Worm (Caenorhabditis elegans) whole organism, late embryonic: ENCODE data around the gene grl-9.

Experiments
- K02D7.2 ChIP-seq: sonication (generic microtip); optimal IDR thresholded peaks from 2 replicates; lab custom pipeline; 2017; ENCODE audit warnings: mild to moderate bottlenecking, missing genetic modification characterization, missing compliant biosample characterization
- K09A11.1 ChIP-seq: sonication (generic microtip); optimal IDR thresholded peaks from 2 replicates; lab custom pipeline; 2017; ENCODE audit warnings: antibody characterized with exemption, mild to moderate bottlenecking, missing genetic modification characterization, missing compliant biosample characterization; ENCODE audit not compliant: insufficient read depth
- T23F11.4 ChIP-seq: fragments of 200-800 bp; sonication (Bioruptor generic); optimal IDR thresholded peaks from 2 replicates; lab custom pipeline; 2018; ENCODE audit warnings: mild to moderate bottlenecking, missing genetic modification characterization, missing compliant biosample characterization
- Y22D7AL.16 ChIP-seq: sonication (generic microtip); optimal IDR thresholded peaks from 2 replicates; lab custom pipeline; 2016; ENCODE audit warnings: missing genetic modification characterization, missing compliant biosample characterization
- ahr-1 ChIP-seq: sonication (generic microtip); optimal IDR thresholded peaks from 2 replicates; lab custom pipeline; 2016; ENCODE audit warnings: missing genetic modification characterization, missing compliant biosample characterization
- ceh-18 ChIP-seq: sonication (generic microtip); optimal IDR thresholded peaks from 2 replicates; lab custom pipeline; 2016; ENCODE audit warnings: missing genetic modification characterization, missing compliant biosample characterization
- ceh-19 ChIP-seq: fragments of 200-800 bp; sonication (Bioruptor generic); optimal IDR thresholded peaks from 2 replicates; lab custom pipeline; 2018; ENCODE audit warnings: mild to moderate bottlenecking, missing genetic modification characterization, missing compliant biosample characterization
- ceh-2 ChIP-seq: sonication (generic microtip); optimal IDR thresholded peaks from 2 replicates; lab custom pipeline; 2016; ENCODE audit warnings: missing genotype, missing genetic modification characterization, missing compliant biosample characterization
- ceh-24 ChIP-seq: sonication (generic microtip); optimal IDR thresholded peaks from 2 replicates; lab custom pipeline; 2016; ENCODE audit warnings: mild to moderate bottlenecking, missing genetic modification characterization, missing compliant biosample characterization
- ceh-31 ChIP-seq: sonication (generic microtip); optimal IDR thresholded peaks from 2 replicates; lab custom pipeline; 2016; ENCODE audit warnings: missing genetic modification characterization, missing compliant biosample characterization
- ceh-34 ChIP-seq: sonication (generic microtip); optimal IDR thresholded peaks from 2 replicates; lab custom pipeline; 2016; ENCODE audit warnings: mild to moderate bottlenecking, missing genetic modification characterization, missing compliant biosample characterization
- ceh-6 ChIP-seq: fragments of 200-800 bp; sonication (Bioruptor generic); optimal IDR thresholded peaks from 2 replicates; lab custom pipeline; 2018; ENCODE audit warnings: mild to moderate bottlenecking, missing genetic modification characterization, missing compliant biosample characterization
- ceh-9 ChIP-seq: sonication (generic microtip); optimal IDR thresholded peaks from 2 replicates; lab custom pipeline; 2016; ENCODE audit warnings: mild to moderate bottlenecking, missing genetic modification characterization, inconsistent platforms, missing compliant biosample characterization
- dve-1 ChIP-seq: sonication (generic microtip); optimal IDR thresholded peaks from 2 replicates; lab custom pipeline; 2017; ENCODE audit warnings: antibody characterized with exemption, mild to moderate bottlenecking, missing genetic modification characterization, missing compliant biosample characterization
- elt-2 ChIP-seq: sonication (generic microtip); optimal IDR thresholded peaks from 2 replicates; lab custom pipeline; 2016; ENCODE audit warnings: missing genetic modification reagents, missing genetic modification characterization, missing compliant biosample characterization
- fkh-10 ChIP-seq: fragments of 150-350 bp; optimal IDR thresholded peaks from 2 replicates; lab custom pipeline; 2014; ENCODE audit warnings: missing biosample characterization, missing genetic modification reagents, missing genetic modification characterization
- fkh-6 ChIP-seq: sonication (generic microtip); optimal IDR thresholded peaks from 2 replicates; lab custom pipeline; 2016; ENCODE audit warnings: missing genetic modification characterization, missing compliant biosample characterization
- hlh-15 ChIP-seq: sonication (generic microtip); optimal IDR thresholded peaks from 2 replicates; lab custom pipeline; 2016; ENCODE audit warnings: missing genetic modification characterization, missing compliant biosample characterization
- hlh-8 ChIP-seq: sonication (generic microtip); optimal IDR thresholded peaks from 2 replicates; lab custom pipeline; 2016; ENCODE audit warnings: missing genotype, missing genetic modification characterization, missing compliant biosample characterization
- mec-3 ChIP-seq: sonication (generic microtip); optimal IDR thresholded peaks from 2 replicates; lab custom pipeline; 2016; ENCODE audit warnings: borderline replicate concordance, missing genetic modification characterization, missing compliant biosample characterization
- nhr-11 ChIP-seq: fragments of 150-350 bp; optimal IDR thresholded peaks from 2 replicates; lab custom pipeline; 2014; ENCODE audit warnings: missing biosample characterization, missing genetic modification characterization
- npax-4 ChIP-seq: sonication (generic microtip); optimal IDR thresholded peaks from 2 replicates; lab custom pipeline; 2016; ENCODE audit warnings: missing genetic modification characterization, missing compliant biosample characterization
- odd-2 ChIP-seq: sonication (generic microtip); optimal IDR thresholded peaks from 2 replicates; lab custom pipeline; 2017; ENCODE audit warnings: antibody characterized with exemption, mild to moderate bottlenecking, missing genetic modification characterization, missing compliant biosample characterization
- pat-9 ChIP-seq: fragments of 200-800 bp; sonication (Bioruptor generic); optimal IDR thresholded peaks from 2 replicates; lab custom pipeline; 2018; ENCODE audit warnings: mild to moderate bottlenecking, missing genetic modification characterization, moderate library complexity, missing compliant biosample characterization
- pax-1 ChIP-seq: fragments of 150-350 bp; optimal IDR thresholded peaks from 2 replicates; lab custom pipeline; 2014; ENCODE audit warnings: missing biosample characterization, missing genetic modification characterization
- pha-2 ChIP-seq: sonication (generic microtip); optimal IDR thresholded peaks from 2 replicates; lab custom pipeline; 2017; ENCODE audit warnings: mild to moderate bottlenecking, missing genetic modification characterization, missing compliant biosample characterization
- pha-4 ChIP-seq: fragments of 150-350 bp; optimal IDR thresholded peaks from 2 replicates; lab custom pipeline; 2018; ENCODE audit warnings: missing biosample characterization, missing genetic modification reagents, missing genetic modification characterization
- ref-2 ChIP-seq: sonication (generic microtip); optimal IDR thresholded peaks from 2 replicates; lab custom pipeline; 2016; ENCODE audit warnings: missing genetic modification characterization, missing compliant biosample characterization
- sdc-2 ChIP-seq: sonication (generic microtip); optimal IDR thresholded peaks from 2 replicates; lab custom pipeline; 2016; ENCODE audit warnings: missing genotype, missing genetic modification characterization, missing compliant biosample characterization
- sox-4 ChIP-seq: sonication (generic microtip); optimal IDR thresholded peaks from 2 replicates; lab custom pipeline; 2017; ENCODE audit warnings: mild to moderate bottlenecking, missing genetic modification characterization, inconsistent platforms, missing compliant biosample characterization
- syd-9 ChIP-seq: sonication (generic microtip); optimal IDR thresholded peaks from 2 replicates; lab custom pipeline; 2016; ENCODE audit warnings: mild to moderate bottlenecking, missing genetic modification characterization, moderate library complexity, missing compliant biosample characterization
- tbx-2 ChIP-seq: sonication (generic microtip); optimal IDR thresholded peaks from 2 replicates; lab custom pipeline; 2016; ENCODE audit warnings: missing genetic modification characterization, missing compliant biosample characterization
- unc-3 ChIP-seq, 2 experiments: fragments of 200-800 bp in 1 of 2; sonication (Bioruptor generic) in 1 of 2; sonication (generic microtip) in 1 of 2; conservative IDR thresholded peaks in 1 of 2; optimal IDR thresholded peaks in 1 of 2; 2 replicates each; pipeline versions ENCODE4 v1.3.6 to Lab custom; 2016 to 2022; ENCODE audit warnings: missing compliant biosample characterization in 2 of 2, missing genetic modification characterization in 2 of 2, missing genetic modification reagents in 1 of 2
- unc-42 ChIP-seq: sonication (generic microtip); optimal IDR thresholded peaks from 2 replicates; lab custom pipeline; 2016; ENCODE audit warnings: missing genotype, missing genetic modification characterization, missing compliant biosample characterization
- unc-55 ChIP-seq: sonication (generic microtip); optimal IDR thresholded peaks from 2 replicates; lab custom pipeline; 2017; ENCODE audit warnings: missing biosample characterization, missing genetic modification reagents, missing genetic modification characterization
- unc-86 ChIP-seq: sonication (generic microtip); optimal IDR thresholded peaks from 2 replicates; lab custom pipeline; 2016; ENCODE audit warnings: missing genetic modification characterization, missing compliant biosample characterization
- zip-5 ChIP-seq: sonication (generic microtip); optimal IDR thresholded peaks from 2 replicates; lab custom pipeline; 2016; ENCODE audit warnings: missing genetic modification characterization, missing compliant biosample characterization

grl-9 gene

ce11 chrV:6736108-6736507 lies 4.6 kb upstream of the grl-9 start:
- TF ChIP-seq elt-2 (no peak), unc-42 (tag; lab: Kevin White, UChicago) (no peak), ahr-1 (no peak)

- TF ChIP-seq syd-9 (tag; lab: Kevin White, UChicago): no peak
- no peak for TF ChIP-seq hlh-8
- no peak for TF ChIP-seq hlh-15 (tag; lab: Kevin White, UChicago)
- TF ChIP-seq tbx-2 (tag; lab: Kevin White, UChicago): no peak
- TF ChIP-seq sox-4 (tag; lab: Kevin White, UChicago): no peak
- no peak for TF ChIP-seq ceh-2 (tag; lab: Kevin White, UChicago)
- no peak for TF ChIP-seq sdc-2
- TF ChIP-seq pat-9 (tag; lab: Kevin White, UChicago): no peak
- no peak for TF ChIP-seq dve-1 (tag; lab: Kevin White, UChicago)
- TF ChIP-seq Y22D7AL.16 (tag; lab: Kevin White, UChicago): no peak
These were observed 1.5 kb upstream of the grl-9 start, which contains the start of gene grl-8 for ce11 chrV:6732995-6733394. Gene grl-8 (minus strand): TSS chrV:6733095.

- TF ChIP-seq unc-86: no peak
- TF ChIP-seq ref-2 (tag; lab: Kevin White, UChicago): no peak
- no peak for TF ChIP-seq T23F11.4 (GFP tag; lab: Kevin White, UChicago)
- no peak for TF ChIP-seq ceh-19 (GFP tag; lab: Kevin White, UChicago)
These were observed 4.3 kb downstream of the grl-9 start, which contains the start of gene ZC487.1 for ce11 chrV:6727222-6727621. Gene ZC487.1 (plus strand): TSS chrV:6727522.

- TF ChIP-seq T23F11.4 (GFP tag; lab: Kevin White, UChicago) (no peak), unc-42 (tag; lab: Kevin White, UChicago) (peak; percentile 93), ceh-31 (tag; lab: Kevin White, UChicago) (peak; percentile 33)
These were observed 5.2 kb downstream of the grl-9 start for ce11 chrV:6726279-6726678.

- no peak for TF ChIP-seq nhr-11 (tag; lab: Kevin White, UChicago)
- TF ChIP-seq fkh-10 (GFP tag; lab: Kevin White, UChicago): no peak
- no peak for TF ChIP-seq K09A11.1 (tag; lab: Kevin White, UChicago)
- TF ChIP-seq odd-2 (tag; lab: Kevin White, UChicago): no peak
These were observed 9.1 kb downstream of the grl-9 start, which contains the start of gene ZC487.2 for ce11 chrV:6722378-6722777. Gene ZC487.2 (minus strand): TSS chrV:6722478.

ce11 chrV:6718232-6718631 lies 13.3 kb downstream of the grl-9 start, which contains the start of gene srg-30:
Gene srg-30 (minus strand): TSS chrV:6718332.
- TF ChIP-seq ceh-18: no peak
- no peak for TF ChIP-seq Y22D7AL.16 (tag; lab: Kevin White, UChicago)
- no peak for TF ChIP-seq hlh-15 (tag; lab: Kevin White, UChicago)
- TF ChIP-seq ceh-2 (tag; lab: Kevin White, UChicago): no peak
- no peak for TF ChIP-seq pax-1 (tag; lab: Kevin White, UChicago)
- TF ChIP-seq ceh-6 (GFP tag; lab: Kevin White, UChicago): no peak
- TF ChIP-seq ceh-34 (tag; lab: Kevin White, UChicago): no peak
- TF ChIP-seq npax-4: no peak
- no peak for TF ChIP-seq ceh-9 (tag; lab: Kevin White, UChicago)
- TF ChIP-seq pha-4 (tag; lab: Kevin White, UChicago): no peak
- TF ChIP-seq mec-3 (tag; lab: Kevin White, UChicago): no peak
- TF ChIP-seq zip-5 (tag; lab: Kevin White, UChicago): no peak
- TF ChIP-seq unc-55: no peak
- TF ChIP-seq K02D7.2 (tag; lab: Kevin White, UChicago): no peak
- TF ChIP-seq fkh-6 (tag; lab: Kevin White, UChicago): no peak
- TF ChIP-seq pha-2 (tag; lab: Kevin White, UChicago): no peak
- TF ChIP-seq ceh-31 (tag; lab: Kevin White, UChicago): no peak
- no peak for TF ChIP-seq unc-3 (GFP tag; conservative IDR thresholded peaks at IDR 0.05; lab: Robert Waterston, UW)
- TF ChIP-seq unc-3 (tag; optimal IDR thresholded peaks at IDR 0.05; lab: Kevin White, UChicago): no peak
- TF ChIP-seq ceh-24 (tag; lab: Kevin White, UChicago): no peak
